Fruit fly (Drosophila melanogaster) whole organism, embryonic: ENCODE results near the gene CG17687.

Experiments
- Abd-B ChIP-seq: fragments of 200-800 bp; sonication (Bioruptor generic); optimal IDR thresholded peaks from 2 replicates; lab custom pipeline; 2018; ENCODE audit warnings: missing biosample characterization, mild to moderate bottlenecking, missing genetic modification characterization, moderate library complexity
- Blimp-1 ChIP-seq: fragments of 200-800 bp; sonication (Bioruptor generic); optimal IDR thresholded peaks from 3 replicates; lab custom pipeline; 2018; ENCODE audit warnings: missing biosample characterization, missing genetic modification characterization, mild to moderate bottlenecking, moderate library complexity, missing genetic modification reagents
- C15 ChIP-seq: fragments of 200-800 bp; sonication (Bioruptor generic); IDR thresholded peaks from 3 replicates; pipeline ENCODE4 v1.3.6; 2022; ENCODE audit warnings: missing biosample characterization, missing genetic modification characterization
- CG10431 ChIP-seq: fragments of 200-800 bp; sonication (Bioruptor generic); optimal IDR thresholded peaks from 3 replicates; lab custom pipeline; 2018; ENCODE audit warnings: missing biosample characterization, mild to moderate bottlenecking, missing genetic modification characterization
- CG11696 ChIP-seq: fragments of 200-800 bp; sonication (Bioruptor generic); IDR thresholded peaks from 2 replicates; pipeline ENCODE4 v1.3.6; 2022; ENCODE audit warnings: missing biosample characterization, missing genetic modification characterization
- CG12391 ChIP-seq: fragments of 200-800 bp; sonication (Bioruptor generic); optimal IDR thresholded peaks from 3 replicates; lab custom pipeline; 2018; ENCODE audit warnings: missing biosample characterization, mild to moderate bottlenecking, missing genetic modification characterization, moderate library complexity
- CG13123 ChIP-seq: fragments of 200-800 bp; sonication (Bioruptor generic); optimal IDR thresholded peaks from 2 replicates; lab custom pipeline; 2016; ENCODE audit warnings: missing biosample characterization, missing genetic modification characterization
- CG13287 ChIP-seq: fragments of 200-800 bp; sonication (Bioruptor generic); IDR thresholded peaks from 2 replicates; pipeline ENCODE4 v1.3.6; 2022; ENCODE audit warnings: missing biosample characterization, missing genetic modification characterization; ENCODE audit not compliant: partially characterized antibody
- CG13894 ChIP-seq: fragments of 200-800 bp; sonication (Bioruptor generic); optimal IDR thresholded peaks from 3 replicates; lab custom pipeline; 2018; ENCODE audit warnings: missing biosample characterization, mild to moderate bottlenecking, missing genetic modification characterization, moderate library complexity
- CG16863 ChIP-seq: fragments of 200-800 bp; sonication (Bioruptor generic); optimal IDR thresholded peaks from 3 replicates; lab custom pipeline; 2016; ENCODE audit warnings: missing biosample characterization, missing genetic modification characterization
- CG17361 ChIP-seq: fragments of 200-800 bp; sonication (Bioruptor generic); IDR thresholded peaks from 3 replicates; pipeline ENCODE4 v1.3.6; 2022; ENCODE audit warnings: missing biosample characterization, missing genetic modification characterization
- CG4282 ChIP-seq: fragments of 200-800 bp; sonication (Bioruptor generic); optimal IDR thresholded peaks from 2 replicates; lab custom pipeline; 2016; ENCODE audit warnings: missing biosample characterization, missing genetic modification characterization
- CG4854 ChIP-seq: fragments of 200-800 bp; sonication (Bioruptor generic); optimal IDR thresholded peaks from 2 replicates; lab custom pipeline; 2016; ENCODE audit warnings: missing biosample characterization, missing genetic modification characterization, inconsistent platforms
- CG6654 ChIP-seq: fragments of 200-800 bp; sonication (Bioruptor generic); optimal IDR thresholded peaks from 2 replicates; lab custom pipeline; 2017; ENCODE audit warnings: missing biosample characterization, mild to moderate bottlenecking, missing genetic modification characterization
- CG6765 ChIP-seq: fragments of 200-800 bp; sonication (Bioruptor generic); optimal IDR thresholded peaks from 3 replicates; lab custom pipeline; 2017; ENCODE audit warnings: missing biosample characterization, mild to moderate bottlenecking, missing genetic modification characterization
- CG7556 ChIP-seq: fragments of 200-800 bp; sonication (Bioruptor generic); optimal IDR thresholded peaks from 2 replicates; lab custom pipeline; 2017; ENCODE audit warnings: missing biosample characterization, mild to moderate bottlenecking, missing genetic modification characterization
- CG8089 ChIP-seq: fragments of 200-800 bp; sonication (Bioruptor generic); optimal IDR thresholded peaks from 3 replicates; lab custom pipeline; 2016; ENCODE audit warnings: missing biosample characterization, missing genetic modification characterization
- CG9437 ChIP-seq: fragments of 200-800 bp; sonication (Bioruptor generic); optimal IDR thresholded peaks from 2 replicates; lab custom pipeline; 2018; ENCODE audit warnings: missing biosample characterization, mild to moderate bottlenecking, missing genetic modification characterization
- CkIIα-i1 ChIP-seq: fragments of 200-800 bp; sonication (Bioruptor generic); IDR thresholded peaks from 2 replicates; pipeline ENCODE4 v1.3.6; 2022; ENCODE audit warnings: missing biosample characterization, missing genetic modification characterization
- E2f1 ChIP-seq: fragments of 200-800 bp; sonication (Bioruptor generic); IDR thresholded peaks from 2 replicates; pipeline ENCODE4 v1.3.6; 2022; ENCODE audit warnings: missing biosample characterization, missing genetic modification characterization
- Fer1 ChIP-seq: fragments of 200-800 bp; sonication (Bioruptor generic); optimal IDR thresholded peaks from 2 replicates; lab custom pipeline; 2017; ENCODE audit warnings: missing biosample characterization, mild to moderate bottlenecking, missing genetic modification characterization
- Fer2 ChIP-seq: fragments of 200-800 bp; sonication (Bioruptor generic); optimal IDR thresholded peaks from 2 replicates; lab custom pipeline; 2018; ENCODE audit warnings: missing biosample characterization, mild to moderate bottlenecking, missing genetic modification characterization, moderate library complexity
- GATAe ChIP-seq: fragments of 200-800 bp; sonication (Bioruptor generic); conservative IDR thresholded peaks from 2 replicates; pipeline ENCODE4 v1.3.6; 2022; ENCODE audit warnings: missing biosample characterization, missing genetic modification characterization
- Gsc ChIP-seq: fragments of 200-800 bp; sonication (Bioruptor generic); IDR thresholded peaks from 2 replicates; pipeline ENCODE4 v1.3.6; 2022; ENCODE audit warnings: missing biosample characterization, missing genetic modification characterization
- MBD-R2 ChIP-seq: fragments of 200-800 bp; sonication (Bioruptor generic); IDR thresholded peaks from 2 replicates; pipeline ENCODE4 v1.3.6; 2022; ENCODE audit warnings: missing biosample characterization, missing genetic modification characterization
- Med ChIP-seq: fragments of 200-800 bp; sonication (Bioruptor generic); peaks from one replicate; lab custom pipeline; 2016; ENCODE audit warnings: missing biosample characterization, missing genetic modification characterization, mild to moderate bottlenecking, inconsistent platforms, moderate library complexity
- ara ChIP-seq: fragments of 200-800 bp; sonication (Bioruptor generic); IDR thresholded peaks from 2 replicates; pipeline ENCODE4 v1.3.6; 2022; ENCODE audit warnings: missing biosample characterization, missing genetic modification characterization
- caup ChIP-seq: fragments of 200-800 bp; sonication (Bioruptor generic); optimal IDR thresholded peaks from 3 replicates; lab custom pipeline; 2017; ENCODE audit warnings: missing biosample characterization, mild to moderate bottlenecking, missing genetic modification characterization, moderate library complexity; ENCODE audit not compliant: severe bottlenecking
- esg ChIP-seq: fragments of 200-800 bp; sonication (Bioruptor generic); conservative IDR thresholded peaks from 2 replicates; pipeline ENCODE4 v1.3.6; 2022; ENCODE audit warnings: missing biosample characterization, missing genetic modification characterization
- grau ChIP-seq: fragments of 200-800 bp; optimal IDR thresholded peaks from 3 replicates; lab custom pipeline; 2019; ENCODE audit warnings: missing biosample characterization, mild to moderate bottlenecking, missing genetic modification characterization, moderate library complexity
- jing ChIP-seq: fragments of 200-800 bp; sonication (Bioruptor generic); optimal IDR thresholded peaks from 2 replicates; lab custom pipeline; 2018; ENCODE audit warnings: missing biosample characterization, mild to moderate bottlenecking, missing genetic modification characterization
- lola ChIP-seq, 3 experiments: fragments of >200 bp in 2 of 3; fragments of 200-800 bp in 1 of 3; sonication (Bioruptor generic) in 1 of 3; optimal IDR thresholded peaks; 2 replicates each; lab custom pipeline; 2017 to 2019; ENCODE audit warnings: missing biosample characterization in 3 of 3, missing genetic modification characterization in 3 of 3, mild to moderate bottlenecking in 1 of 3, moderate library complexity in 1 of 3
- lov ChIP-seq, 2 experiments: fragments of 200-800 bp in 1 of 2; fragments of >200 bp in 1 of 2; sonication (Bioruptor generic) in 1 of 2; IDR thresholded peaks in 1 of 2; optimal IDR thresholded peaks in 1 of 2; 2 replicates in 1 of 2; 3 replicates in 1 of 2; pipeline versions ENCODE4 v1.3.6 to Lab custom; 2017 to 2022; ENCODE audit warnings: missing biosample characterization in 1 of 2, missing genetic modification characterization in 1 of 2
- pho ChIP-seq: fragments of 200-800 bp; sonication (Bioruptor generic); optimal IDR thresholded peaks from 2 replicates; lab custom pipeline; 2016; ENCODE audit warnings: missing biosample characterization, missing genetic modification characterization
- prd ChIP-seq, 3 experiments: fragments of >200 bp in 2 of 3; fragments of 200-800 bp in 1 of 3; sonication (Bioruptor generic) in 1 of 3; optimal IDR thresholded peaks in 2 of 3; IDR thresholded peaks in 1 of 3; 2 replicates in 2 of 3; 3 replicates in 1 of 3; pipeline versions ENCODE4 v1.3.6 to Lab custom; 2017 to 2022; ENCODE audit warnings: missing biosample characterization in 1 of 3, missing genetic modification characterization in 1 of 3
- pzg ChIP-seq: fragments of 200-800 bp; sonication (Bioruptor generic); optimal IDR thresholded peaks from 3 replicates; lab custom pipeline; 2018; ENCODE audit warnings: missing biosample characterization, mild to moderate bottlenecking, missing genetic modification characterization, moderate library complexity
- rib ChIP-seq: fragments of 200-800 bp; sonication (Bioruptor generic); IDR thresholded peaks from 2 replicates; pipeline ENCODE4 v1.3.6; 2022; ENCODE audit warnings: missing biosample characterization, missing genetic modification characterization
- run ChIP-seq: fragments of 200-800 bp; sonication (Bioruptor generic); optimal IDR thresholded peaks from 3 replicates; lab custom pipeline; 2018; ENCODE audit warnings: missing biosample characterization, mild to moderate bottlenecking, missing genetic modification characterization
- schlank ChIP-seq: fragments of 200-800 bp; sonication (Bioruptor generic); optimal IDR thresholded peaks from 2 replicates; lab custom pipeline; 2018; ENCODE audit warnings: missing biosample characterization, mild to moderate bottlenecking, missing genetic modification characterization
- sd ChIP-seq: fragments of 200-800 bp; sonication (Bioruptor generic); optimal IDR thresholded peaks from 3 replicates; lab custom pipeline; 2018; ENCODE audit warnings: missing biosample characterization, mild to moderate bottlenecking, missing genetic modification characterization, moderate library complexity
- sens-2 ChIP-seq: fragments of 200-800 bp; sonication (Bioruptor generic); IDR thresholded peaks from 2 replicates; pipeline ENCODE4 v1.3.6; 2022; ENCODE audit warnings: missing biosample characterization, missing genetic modification characterization
- sim ChIP-seq: fragments of 200-800 bp; sonication (Bioruptor generic); IDR thresholded peaks from 2 replicates; pipeline ENCODE4 v1.3.6; 2022; ENCODE audit warnings: missing biosample characterization, missing genetic modification characterization
- slou ChIP-seq: fragments of 200-800 bp; sonication (Bioruptor generic); optimal IDR thresholded peaks from 3 replicates; lab custom pipeline; 2016; ENCODE audit warnings: missing biosample characterization, missing genetic modification characterization
- tll ChIP-seq, 2 experiments: fragments of 200-800 bp in 1 of 2; fragments of >200 bp in 1 of 2; sonication (Bioruptor generic) in 1 of 2; optimal IDR thresholded peaks; 2 replicates each; lab custom pipeline; 2017 to 2019; ENCODE audit warnings: missing biosample characterization in 2 of 2, missing genetic modification characterization in 2 of 2, mild to moderate bottlenecking in 1 of 2, moderate library complexity in 1 of 2
- trem ChIP-seq: fragments of 200-800 bp; optimal IDR thresholded peaks from 3 replicates; lab custom pipeline; 2019; ENCODE audit warnings: missing biosample characterization, mild to moderate bottlenecking, missing genetic modification characterization, moderate library complexity
- vvl ChIP-seq: fragments of 200-800 bp; sonication (Bioruptor generic); IDR thresholded peaks from 2 replicates; pipeline ENCODE4 v1.3.6; 2022; ENCODE audit warnings: missing biosample characterization, missing genetic modification characterization
- zen2 ChIP-seq: fragments of 200-800 bp; sonication (Bioruptor generic); IDR thresholded peaks from 3 replicates; pipeline ENCODE4 v1.3.6; 2022; ENCODE audit warnings: missing biosample characterization, missing genetic modification characterization; ENCODE audit not compliant: partially characterized antibody

CG17687 gene

DNA sequence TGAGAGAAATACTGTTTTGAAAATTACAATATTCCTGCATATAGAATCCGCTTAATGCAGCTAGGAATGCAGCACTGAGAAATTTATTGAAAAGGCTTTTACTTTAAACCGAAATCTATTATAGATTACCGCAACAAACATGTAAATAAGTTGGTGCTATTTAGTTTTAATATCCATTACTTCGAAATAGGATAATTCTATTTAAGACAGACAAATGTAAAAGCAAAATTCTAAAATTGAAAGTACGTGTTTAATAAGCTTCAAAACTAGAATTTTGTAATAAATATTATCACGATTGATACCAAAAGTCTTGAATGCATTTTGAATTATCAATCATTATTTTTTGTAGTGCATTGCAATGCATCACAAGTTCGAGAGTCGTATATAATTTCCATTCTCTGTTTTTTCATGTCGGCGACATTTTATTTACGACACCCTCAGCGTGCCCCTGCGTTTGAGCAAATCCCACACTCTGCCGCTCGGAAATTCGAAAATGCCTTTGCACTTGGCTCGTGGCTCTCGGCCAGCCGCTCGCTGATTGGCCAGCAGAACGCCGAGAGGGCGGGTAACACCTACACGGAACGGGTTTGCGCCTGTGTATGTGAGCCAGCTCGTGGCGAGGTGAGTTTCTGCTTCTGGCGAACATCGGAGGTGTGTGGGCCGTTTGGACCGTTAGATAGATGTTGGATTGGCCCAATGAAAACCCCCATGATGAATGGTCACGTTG is 54.5 kb downstream of the CG17687 start (continued):
- TF ChIP-seq CG12391 (tag; lab: Kevin White, UChicago) = peak; percentile 17
- no peak for TF ChIP-seq run (tag; lab: Kevin White, UChicago)
- TF ChIP-seq C15 (GFP tag; lab: Robert Waterston, UW) = no peak
- 0 out of 2 replicates have a peak, but pooled peaks have one; percentile 23 for TF ChIP-seq vvl
- TF ChIP-seq ara (GFP tag; lab: Robert Waterston, UW) = no peak
- TF ChIP-seq Gsc (GFP tag; lab: Robert Waterston, UW) = no peak
- peak; percentile 6 for TF ChIP-seq trem (tag; lab: Kevin White, UChicago)
- TF ChIP-seq CG8089 = no peak
- 0 out of 2 replicates have a peak, but pooled peaks have one; percentile 11 for TF ChIP-seq sim (GFP tag; lab: Robert Waterston, UW)
- TF ChIP-seq E2f1 (GFP tag; lab: Robert Waterston, UW) = no peak
- TF ChIP-seq CG13894 (tag; lab: Kevin White, UChicago) = no peak
- TF ChIP-seq rib (GFP tag; lab: Robert Waterston, UW) = peak; percentile 32; the same call in 1 of the 2 replicates
- TF ChIP-seq caup (GFP tag; lab: Kevin White, UChicago) = no peak
- TF ChIP-seq zen2 (GFP tag; lab: Robert Waterston, UW) = no peak
- TF ChIP-seq CG9437 (GFP tag; lab: Kevin White, UChicago) = peak; percentile 11
- TF ChIP-seq Abd-B = peak; percentile 6
- no peak for TF ChIP-seq CG13123 (GFP tag; lab: Kevin White, UChicago)
- TF ChIP-seq jing = peak; percentile 10
- no peak for TF ChIP-seq Fer1
- TF ChIP-seq CG6654 (GFP tag; lab: Kevin White, UChicago) = peak; percentile 25
- TF ChIP-seq Blimp-1 (GFP tag; lab: Kevin White, UChicago) = peak; percentile 36
- no peak for TF ChIP-seq sd
- TF ChIP-seq CG7556 (GFP tag; lab: Kevin White, UChicago) = peak; percentile 51
- TF ChIP-seq lola (GFP tag; optimal IDR thresholded peaks at IDR 0.05; lab: Kevin White, UChicago) = peak in 1 of 3 experiments; percentile 77
- 0 out of 2 replicates have a peak, but pooled peaks have one; percentile 21 for TF ChIP-seq CG13287 (GFP tag; lab: Robert Waterston, UW)
- TF ChIP-seq CG4854 (GFP tag; lab: Kevin White, UChicago) = no peak
- no peak for TF ChIP-seq CkIIα-i1 (GFP tag; lab: Robert Waterston, UW)
- TF ChIP-seq CG11696 = no peak
- TF ChIP-seq Med = peak; percentile 40
- no peak for TF ChIP-seq pho (GFP tag; lab: Kevin White, UChicago)
- TF ChIP-seq sens-2 (GFP tag; lab: Robert Waterston, UW) = no peak
- no peak for TF ChIP-seq CG10431 (GFP tag; lab: Kevin White, UChicago)
- TF ChIP-seq CG17361 = peak; percentile 85
- TF ChIP-seq prd (optimal IDR thresholded peaks at IDR 0.05; lab: Kevin White, UChicago) = no peak
- peak; percentile 13; the same call in 1 of the 3 replicates for TF ChIP-seq prd (GFP tag; IDR thresholded peaks at IDR 0.05; lab: Robert Waterston, UW)
- TF ChIP-seq esg (GFP tag; lab: Robert Waterston, UW) = no peak
- no peak for TF ChIP-seq tll (GFP tag; optimal IDR thresholded peaks at IDR 0.05; lab: Kevin White, UChicago)
- TF ChIP-seq schlank = no peak
- TF ChIP-seq Fer2 (tag; lab: Kevin White, UChicago) = no peak
- TF ChIP-seq CG4282 (GFP tag; lab: Kevin White, UChicago) = no peak
- no peak for TF ChIP-seq MBD-R2 (GFP tag; lab: Robert Waterston, UW)
- no peak for TF ChIP-seq grau (tag; lab: Kevin White, UChicago)
- TF ChIP-seq CG6765 (GFP tag; lab: Kevin White, UChicago) = no peak
- TF ChIP-seq lov (optimal IDR thresholded peaks at IDR 0.05; lab: Kevin White, UChicago) = no peak
- no peak for TF ChIP-seq lov (GFP tag; IDR thresholded peaks at IDR 0.05; lab: Robert Waterston, UW)
- no peak for TF ChIP-seq GATAe (GFP tag; lab: Robert Waterston, UW)
- TF ChIP-seq CG16863 (GFP tag; lab: Kevin White, UChicago) = no peak
- no peak for TF ChIP-seq slou (GFP tag; lab: Kevin White, UChicago)
- no peak for TF ChIP-seq pzg (GFP tag; lab: Kevin White, UChicago)
